Worm (Caenorhabditis elegans) whole organism, L3 larva: Measurements from ENCODE around the gene svh-5.
A peak's percentile ranks its signal among the peaks of the same experiment; 100 is the strongest.

Experiments used
- R02D3.7 ChIP-seq: fragments of 150-350 bp; optimal IDR thresholded peaks from 2 replicates; lab custom pipeline; 2014; ENCODE audit warnings: missing biosample characterization, missing genetic modification characterization
- ama-1 ChIP-seq: fragments of 150-350 bp; optimal IDR thresholded peaks from 2 replicates; lab custom pipeline; 2018
- ceh-28 ChIP-seq: fragments of 150-350 bp; optimal IDR thresholded peaks from 2 replicates; lab custom pipeline; 2014; ENCODE audit warnings: missing biosample characterization, missing genetic modification reagents, missing genetic modification characterization
- ceh-82 ChIP-seq: fragments of 150-350 bp; optimal IDR thresholded peaks from 2 replicates; lab custom pipeline; 2014; ENCODE audit warnings: missing biosample characterization, missing genetic modification characterization
- ceh-9 ChIP-seq: sonication (generic microtip); optimal IDR thresholded peaks from 2 replicates; lab custom pipeline; 2018; ENCODE audit warnings: missing biosample characterization, missing genetic modification characterization
- egl-27 ChIP-seq: sonication (generic microtip); optimal IDR thresholded peaks from 4 replicates; lab custom pipeline; 2017; ENCODE audit warnings: missing biosample characterization, missing genetic modification reagents, missing genetic modification characterization
- egl-5 ChIP-seq: fragments of 150-350 bp; optimal IDR thresholded peaks from 2 replicates; lab custom pipeline; 2017; ENCODE audit warnings: missing biosample characterization, missing genetic modification reagents, missing genetic modification characterization, inconsistent platforms
- elt-1 ChIP-seq: fragments of 150-350 bp; optimal IDR thresholded peaks from 2 replicates; lab custom pipeline; 2014; ENCODE audit warnings: missing biosample characterization, missing genetic modification characterization
- elt-2 ChIP-seq: sonication (generic microtip); optimal IDR thresholded peaks from 2 replicates; lab custom pipeline; 2016; ENCODE audit warnings: missing genetic modification reagents, mild to moderate bottlenecking, missing genetic modification characterization, missing compliant biosample characterization
- elt-3 ChIP-seq, 3 experiments: fragments of 150-350 bp in 1 of 3; sonication (generic microtip) in 2 of 3; optimal IDR thresholded peaks; 2 replicates in 2 of 3; 4 replicates in 1 of 3; lab custom pipeline; 2014 to 2017; ENCODE audit warnings: missing biosample characterization in 3 of 3, missing genetic modification characterization in 3 of 3
- eor-1 ChIP-seq, 2 experiments: fragments of 150-350 bp; optimal IDR thresholded peaks; 2 replicates each; lab custom pipeline; 2014 to 2018; ENCODE audit warnings: missing biosample characterization in 2 of 2, missing genetic modification characterization in 2 of 2
- fkh-10 ChIP-seq: sonication (generic microtip); optimal IDR thresholded peaks from 2 replicates; lab custom pipeline; 2017; ENCODE audit warnings: missing biosample characterization, missing genetic modification reagents, missing genetic modification characterization
- fos-1 ChIP-seq: fragments of 150-350 bp; optimal IDR thresholded peaks from 2 replicates; lab custom pipeline; 2014; ENCODE audit warnings: missing biosample characterization, missing genetic modification characterization
- jun-1 ChIP-seq: fragments of 150-350 bp; optimal IDR thresholded peaks from 2 replicates; lab custom pipeline; 2014; ENCODE audit warnings: missing biosample characterization, missing genetic modification reagents, missing genetic modification characterization
- lin-15B ChIP-seq: fragments of 150-350 bp; optimal IDR thresholded peaks from 2 replicates; lab custom pipeline; 2014; ENCODE audit warnings: missing biosample characterization, missing genetic modification characterization
- lin-39 ChIP-seq: fragments of 150-350 bp; optimal IDR thresholded peaks from 2 replicates; lab custom pipeline; 2018; ENCODE audit warnings: missing biosample characterization, missing genetic modification reagents, missing genetic modification characterization
- nfya-1 ChIP-seq: sonication (generic microtip); optimal IDR thresholded peaks from 2 replicates; lab custom pipeline; 2017; ENCODE audit warnings: missing genetic modification characterization, mild to moderate bottlenecking, missing compliant biosample characterization, antibody characterized with exemption, moderate library complexity; ENCODE audit not compliant: insufficient read depth
- nhr-11 ChIP-seq: fragments of 150-350 bp; optimal IDR thresholded peaks from 2 replicates; lab custom pipeline; 2014; ENCODE audit warnings: missing biosample characterization, missing genetic modification characterization
- nhr-12 ChIP-seq: fragments of 150-350 bp; optimal IDR thresholded peaks from 2 replicates; lab custom pipeline; 2014; ENCODE audit warnings: missing biosample characterization, missing genetic modification characterization
- nhr-23 ChIP-seq: fragments of 150-350 bp; optimal IDR thresholded peaks from 2 replicates; lab custom pipeline; 2014; ENCODE audit warnings: missing biosample characterization, missing genetic modification reagents, missing genetic modification characterization
- nhr-28 ChIP-seq: fragments of 150-350 bp; optimal IDR thresholded peaks from 2 replicates; lab custom pipeline; 2014; ENCODE audit warnings: missing biosample characterization, missing genetic modification characterization
- nhr-43 ChIP-seq: sonication (generic microtip); optimal IDR thresholded peaks from 2 replicates; lab custom pipeline; 2016; ENCODE audit warnings: mild to moderate bottlenecking, missing genetic modification characterization, missing compliant biosample characterization; ENCODE audit not compliant: poor library complexity, severe bottlenecking
- nhr-67 ChIP-seq: fragments of 150-350 bp; optimal IDR thresholded peaks from 2 replicates; lab custom pipeline; 2014; ENCODE audit warnings: missing biosample characterization, missing genetic modification characterization
- pha-4 ChIP-seq: fragments of 150-350 bp; optimal IDR thresholded peaks from 2 replicates; lab custom pipeline; 2014; ENCODE audit warnings: missing biosample characterization, missing genetic modification reagents, missing genetic modification characterization
- pqm-1 ChIP-seq: fragments of 150-350 bp; optimal IDR thresholded peaks from 2 replicates; lab custom pipeline; 2017; ENCODE audit warnings: missing biosample characterization, missing genetic modification characterization, inconsistent platforms
- sea-2 ChIP-seq: fragments of 150-350 bp; sonication (generic microtip); optimal IDR thresholded peaks from 4 replicates; lab custom pipeline; 2014; ENCODE audit warnings: missing biosample characterization, missing genetic modification reagents, missing genetic modification characterization
- snpc-4 ChIP-seq: fragments of 150-350 bp; optimal IDR thresholded peaks from 2 replicates; lab custom pipeline; 2014; ENCODE audit warnings: missing biosample characterization, missing genetic modification characterization
- tbx-2 ChIP-seq: sonication (generic microtip); optimal IDR thresholded peaks from 2 replicates; lab custom pipeline; 2016; ENCODE audit warnings: mild to moderate bottlenecking, missing genetic modification characterization, missing compliant biosample characterization
- zag-1 ChIP-seq: fragments of 150-350 bp; optimal IDR thresholded peaks from 2 replicates; lab custom pipeline; 2014; ENCODE audit warnings: missing biosample characterization, missing genetic modification characterization
- ztf-4 ChIP-seq: fragments of 150-350 bp; optimal IDR thresholded peaks from 2 replicates; lab custom pipeline; 2014; ENCODE audit warnings: missing biosample characterization, missing genetic modification characterization

Gene svh-5

ce11 chrX:15353874-15354480 is 23.6 kb downstream of the svh-5 start (continued):
- TF ChIP-seq jun-1 (peak; percentile 84), zag-1 (peak; percentile 52), ceh-82 (peak; percentile 74), ama-1 (peak; percentile 63), nhr-23 (peak; percentile 75), nhr-67 (tag; lab: Kevin White, UChicago) (no peak), tbx-2 (tag; lab: Kevin White, UChicago) (peak; percentile 74), elt-1 (peak; percentile 49), lin-15B (peak; percentile 66)
- TF ChIP-seq, all 47 proteins: peak for 29

- TF ChIP-seq egl-27 (tag; lab: Kevin White, UChicago): no peak
These were observed 24.8 kb downstream of the svh-5 start for ce11 chrX:15352871-15353270.

ce11 chrX:15347680-15348079 is 29.9 kb downstream of the svh-5 start:
- TF ChIP-seq egl-5 (tag; lab: Kevin White, UChicago): peak; percentile 71
- peak; percentile 2 for TF ChIP-seq nfya-1
- no peak for TF ChIP-seq ama-1
- peak; percentile 4 for TF ChIP-seq lin-39 (tag; lab: Kevin White, UChicago)

ce11 chrX:15345346-15346198 is 32.1 kb downstream of the svh-5 start:
- TF ChIP-seq nhr-28 (tag; lab: Kevin White, UChicago) (no peak), nhr-23 (no peak), pha-4 (tag; lab: Kevin White, UChicago) (peak; percentile 33), snpc-4 (tag; lab: Kevin White, UChicago) (peak; percentile 94), sea-2 (GFP tag; lab: Kevin White, UChicago) (no peak), egl-27 (tag; lab: Kevin White, UChicago) (no peak), ztf-4 (tag; lab: Kevin White, UChicago) (no peak), fkh-10 (GFP tag; lab: Kevin White, UChicago) (no peak), nhr-12 (tag; lab: Kevin White, UChicago) (no peak), egl-5 (tag; lab: Kevin White, UChicago) (peak; percentile 29), nhr-67 (tag; lab: Kevin White, UChicago) (no peak), elt-3 (tag; optimal IDR thresholded peaks at IDR 0.05; lab: Kevin White, UChicago) (no peak), pqm-1 (tag; lab: Kevin White, UChicago) (no peak), ceh-28 (tag; lab: Kevin White, UChicago) (peak; percentile 32), tbx-2 (tag; lab: Kevin White, UChicago) (no peak), fos-1 (tag; lab: Kevin White, UChicago) (no peak), elt-2 (tag; lab: Kevin White, UChicago) (peak; percentile 41), lin-39 (tag; lab: Kevin White, UChicago) (peak; percentile 25)

- TF ChIP-seq R02D3.7: no peak
- TF ChIP-seq nhr-23: peak; percentile 61
- TF ChIP-seq nhr-43 (tag; lab: Kevin White, UChicago): peak; percentile 15
- TF ChIP-seq ceh-28 (tag; lab: Kevin White, UChicago): peak; percentile 6
- TF ChIP-seq ceh-82: no peak
- TF ChIP-seq nhr-11 (tag; lab: Kevin White, UChicago): peak; percentile 31
- no peak for TF ChIP-seq ceh-9 (tag; lab: Kevin White, UChicago)
These were observed 33.7 kb downstream of the svh-5 start for ce11 chrX:15343971-15344370.

- TF ChIP-seq elt-2 (tag; lab: Kevin White, UChicago) (peak; percentile 28), nhr-67 (tag; lab: Kevin White, UChicago) (no peak), nhr-28 (tag; lab: Kevin White, UChicago) (no peak), egl-5 (tag; lab: Kevin White, UChicago) (no peak), nhr-23 (peak; percentile 10), lin-15B (no peak), elt-3 (tag; optimal IDR thresholded peaks at IDR 0.05; lab: Kevin White, UChicago) (peak in 2 of 3 experiments; percentile 22 to 32), eor-1 (tag; optimal IDR thresholded peaks at IDR 0.05; lab: Kevin White, UChicago) (no peak)
These were observed 34.8 kb downstream of the svh-5 start for ce11 chrX:15342744-15343259.
